Worm (Caenorhabditis elegans) whole organism, L2 larva: ENCODE data around the gene tps-1.

ENCODE experiments used
- ama-1 ChIP-seq: fragments of 150-350 bp; optimal IDR thresholded peaks from 2 replicates; lab custom pipeline; 2018; ENCODE audit warnings: inconsistent platforms
- lsy-2 ChIP-seq, 2 experiments: fragments of 150-350 bp in 1 of 2; sonication (generic microtip) in 1 of 2; optimal IDR thresholded peaks; 2 replicates each; lab custom pipeline; 2014 to 2017; ENCODE audit warnings: missing biosample characterization in 2 of 2, missing genetic modification characterization in 2 of 2
- unc-39 ChIP-seq: fragments of 150-350 bp; optimal IDR thresholded peaks from 2 replicates; lab custom pipeline; 2014; ENCODE audit warnings: missing biosample characterization, missing genetic modification characterization
- ztf-4 ChIP-seq: fragments of 150-350 bp; optimal IDR thresholded peaks from 2 replicates; lab custom pipeline; 2014; ENCODE audit warnings: missing biosample characterization, missing genetic modification characterization

- TF ChIP-seq ama-1 (lab: Kevin White, UChicago) (peak; percentile 44), lsy-2 (tag; optimal IDR thresholded peaks at IDR 0.05; lab: Kevin White, UChicago) (peak; percentile 69 to 77), ztf-4 (tag; lab: Kevin White, UChicago) (peak; percentile 68), unc-39 (tag; lab: Kevin White, UChicago) (peak; percentile 55)
These were observed 5.6 kb upstream of the tps-1 start for ce11 chrX:17479694-17480574.
